Worm (Caenorhabditis elegans) whole organism, L2 larva: Measurements from ENCODE around the gene npr-38.

Experiments
- ZK546.5 ChIP-seq: sonication (generic microtip); optimal IDR thresholded peaks from 2 replicates; lab custom pipeline; 2017; ENCODE audit warnings: missing biosample characterization, missing genetic modification characterization
- ama-1 ChIP-seq: fragments of 150-350 bp; optimal IDR thresholded peaks from 2 replicates; lab custom pipeline; 2018; ENCODE audit warnings: inconsistent platforms
- fos-1 ChIP-seq: fragments of 150-350 bp; optimal IDR thresholded peaks from 2 replicates; lab custom pipeline; 2014; ENCODE audit warnings: missing biosample characterization, missing genetic modification characterization
- gmeb-1 ChIP-seq: fragments of 150-350 bp; optimal IDR thresholded peaks from 2 replicates; lab custom pipeline; 2014; ENCODE audit warnings: missing biosample characterization, missing genetic modification characterization
- lin-39 ChIP-seq: fragments of 150-350 bp; optimal IDR thresholded peaks from 2 replicates; lab custom pipeline; 2014; ENCODE audit warnings: missing biosample characterization, missing genetic modification reagents, missing genetic modification characterization
- lsy-2 ChIP-seq, 2 experiments: fragments of 150-350 bp in 1 of 2; sonication (generic microtip) in 1 of 2; optimal IDR thresholded peaks; 2 replicates each; lab custom pipeline; 2014 to 2017; ENCODE audit warnings: missing biosample characterization in 2 of 2, missing genetic modification characterization in 2 of 2
- mdl-1 ChIP-seq, 2 experiments: fragments of 150-350 bp in 1 of 2; sonication (generic microtip) in 1 of 2; optimal IDR thresholded peaks; 2 replicates each; lab custom pipeline; 2017; ENCODE audit warnings: missing biosample characterization in 2 of 2, missing genetic modification characterization in 2 of 2
- nhr-12 ChIP-seq: fragments of 150-350 bp; optimal IDR thresholded peaks from 2 replicates; lab custom pipeline; 2014; ENCODE audit warnings: missing biosample characterization, missing genetic modification characterization
- nhr-23 ChIP-seq: fragments of 150-350 bp; optimal IDR thresholded peaks from 2 replicates; lab custom pipeline; 2014; ENCODE audit warnings: missing biosample characterization, missing genetic modification reagents, missing genetic modification characterization
- nhr-237 ChIP-seq: fragments of 150-350 bp; optimal IDR thresholded peaks from 2 replicates; lab custom pipeline; 2014; ENCODE audit warnings: missing biosample characterization, missing genetic modification characterization
- ztf-4 ChIP-seq: fragments of 150-350 bp; optimal IDR thresholded peaks from 2 replicates; lab custom pipeline; 2014; ENCODE audit warnings: missing biosample characterization, missing genetic modification characterization

ce11 chrX:6286154-6286553, 25.3 kb upstream of the npr-38 start:
- peak; percentile 45 for TF ChIP-seq fos-1
- TF ChIP-seq nhr-12 = no peak
- TF ChIP-seq gmeb-1 (tag; lab: Kevin White, UChicago) = no peak
- TF ChIP-seq nhr-237 (tag; lab: Kevin White, UChicago) = no peak
- TF ChIP-seq ama-1 (lab: Kevin White, UChicago) = no peak
- TF ChIP-seq lin-39 (tag; lab: Kevin White, UChicago) = no peak
- TF ChIP-seq nhr-23 (tag; lab: Kevin White, UChicago) = no peak
- TF ChIP-seq ZK546.5 = no peak
- TF ChIP-seq ztf-4 = no peak
- no peak for TF ChIP-seq mdl-1 (tag; optimal IDR thresholded peaks at IDR 0.05; lab: Kevin White, UChicago)
- no peak for TF ChIP-seq lsy-2 (tag; optimal IDR thresholded peaks at IDR 0.05; lab: Kevin White, UChicago)
